Worm (Caenorhabditis elegans): ENCODE results near the gene cup-16.

Gene cup-16

DNA sequence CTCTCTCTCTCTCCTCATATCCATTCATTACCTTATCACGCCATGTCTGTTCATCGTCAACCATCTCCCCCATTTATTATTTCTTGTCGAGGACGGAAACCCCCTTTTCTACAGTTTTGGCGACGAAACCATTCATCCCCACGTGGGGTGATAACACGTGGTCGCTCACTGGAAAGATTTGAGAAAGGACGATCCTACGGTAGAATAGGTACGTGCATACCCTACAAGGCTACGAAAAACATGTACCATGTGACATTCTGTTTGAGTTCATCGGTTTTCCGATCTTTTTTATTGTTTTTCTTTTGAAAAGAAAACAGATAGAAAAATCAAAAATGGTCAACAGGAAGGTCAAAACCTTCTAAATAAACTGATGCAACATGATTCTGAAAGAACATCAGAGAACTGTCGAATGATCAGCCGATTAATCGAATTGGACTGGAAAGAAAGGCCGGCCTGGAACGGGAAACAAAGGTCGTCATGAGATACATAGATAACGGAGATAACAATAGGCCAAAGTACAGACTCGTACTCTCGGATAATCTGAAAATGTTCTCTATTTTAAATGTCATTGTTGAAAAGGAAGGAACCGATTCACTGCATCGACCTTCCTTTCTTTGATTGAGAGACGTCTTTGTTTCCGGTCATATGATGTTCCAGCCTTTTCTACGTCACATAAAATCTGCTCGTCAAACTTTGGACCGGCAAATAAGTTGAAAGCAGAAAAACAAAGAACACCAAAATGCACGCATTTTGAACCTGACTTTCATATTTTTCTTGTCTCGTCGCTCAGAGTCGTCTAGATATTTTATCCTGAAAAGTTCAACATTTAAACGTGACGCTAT lies 35.3 kb downstream of the cup-16 start (continued):
- TF ChIP-seq hlh-12 (tag; optimal IDR thresholded peaks at IDR 0.05) (no peak), attf-5 (GFP tag; optimal IDR thresholded peaks at IDR 0.05) (no peak), F49E8.2 (tag; optimal IDR thresholded peaks at IDR 0.05; ENCODE audit: insufficient read depth) (no peak), let-607 (tag; optimal IDR thresholded peaks at IDR 0.05) (peak in 1 of 2 experiments; percentile 22), ZK185.1 (tag; optimal IDR thresholded peaks at IDR 0.05; ENCODE audit: poor library complexity, severe bottlenecking) (no peak), ztf-26 (tag; optimal IDR thresholded peaks at IDR 0.05) (peak; percentile 80), atf-7 (tag; optimal IDR thresholded peaks at IDR 0.05) (no peak), aptf-3 (GFP tag; IDR thresholded peaks at IDR 0.05) (no peak), cebp-1 (GFP tag; IDR thresholded peaks at IDR 0.05) (0 out of 2 replicates have a peak, but pooled peaks have one; percentile 14), cebp-1 (tag; optimal IDR thresholded peaks at IDR 0.05) (peak; percentile 41), C06A6.2 (GFP tag; conservative IDR thresholded peaks at IDR 0.05) (peak; percentile 70), repo-1 (tag; optimal IDR thresholded peaks at IDR 0.05) (no peak), madf-3 (GFP tag; IDR thresholded peaks at IDR 0.05) (0 out of 2 replicates have a peak, but pooled peaks have one; percentile 21), F57A8.1 (GFP tag; optimal IDR thresholded peaks at IDR 0.05) (no peak), unc-130 (GFP tag; optimal IDR thresholded peaks at IDR 0.05) (no peak), mel-28 (tag; optimal IDR thresholded peaks at IDR 0.05; ENCODE audit: borderline replicate concordance) (no peak), die-1 (tag; optimal IDR thresholded peaks at IDR 0.05) (peak; percentile 39), lin-26 (GFP tag; IDR thresholded peaks at IDR 0.05) (peak; percentile 75), madf-6 (GFP tag; IDR thresholded peaks at IDR 0.05) (no peak)

- peak; percentile 2 for TF ChIP-seq snpc-3.4 (tag; optimal IDR thresholded peaks at IDR 0.05)
- no peak for TF ChIP-seq F33H1.4 (GFP tag; IDR thresholded peaks at IDR 0.05)
- peak; percentile 41 for TF ChIP-seq ztf-18 (tag; optimal IDR thresholded peaks at IDR 0.05)
These were observed 36.0 kb downstream of the cup-16 start for ce11 chrII:8742972-8743371.

DNA sequence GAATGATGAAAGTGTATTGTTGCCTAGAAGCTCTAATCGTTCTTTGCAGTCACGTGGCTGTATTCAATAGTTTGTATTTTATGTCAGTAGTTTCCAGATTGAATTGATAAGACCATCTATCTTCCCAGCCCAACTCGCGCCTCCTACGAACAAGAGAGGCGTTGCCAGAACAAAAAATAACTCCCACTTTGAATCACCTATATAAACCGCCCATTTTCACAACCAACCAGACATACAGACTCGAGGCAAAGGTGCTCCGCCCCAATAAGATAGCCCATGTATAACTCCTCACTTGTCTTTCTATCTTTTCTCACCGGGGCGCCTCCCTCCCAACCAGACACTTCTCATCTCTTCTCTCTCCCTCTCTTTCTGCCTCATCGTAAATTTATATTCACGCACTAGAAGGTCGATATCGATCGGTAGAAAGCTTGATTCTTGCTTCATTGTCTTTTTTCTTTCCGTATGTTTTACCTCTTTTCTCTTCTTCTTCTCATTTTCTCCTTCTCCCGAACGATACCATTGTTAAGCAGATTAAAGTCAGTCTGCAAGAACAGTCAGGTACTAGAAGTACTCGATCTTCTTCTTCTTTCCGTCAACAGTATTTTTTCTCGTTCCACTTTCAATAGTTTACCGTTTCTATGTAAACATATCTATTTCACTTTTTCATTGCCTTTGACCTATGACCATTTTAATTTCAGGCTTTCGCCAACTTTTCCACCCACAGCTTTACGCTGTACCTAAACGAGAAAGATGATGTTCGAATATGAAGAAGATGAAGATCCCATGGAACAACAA lies 36.6 kb downstream of the cup-16 start, which contains the start of gene mak-1:
TSS of gene mak-1 (plus strand) at position 693 of the 795 bp plus-strand sequence.
- TF ChIP-seq ztf-26 (tag; optimal IDR thresholded peaks at IDR 0.05) (peak; percentile 22), nhr-80 (tag; optimal IDR thresholded peaks at IDR 0.05) (peak; percentile 31), gei-17 (GFP tag; optimal IDR thresholded peaks at IDR 0.05) (no peak), aptf-3 (GFP tag; IDR thresholded peaks at IDR 0.05) (no peak), Y53G8AR.9 (GFP tag; conservative IDR thresholded peaks at IDR 0.05) (no peak), T26A5.8 (tag; optimal IDR thresholded peaks at IDR 0.05) (no peak), F23B12.7 (tag; optimal IDR thresholded peaks at IDR 0.05; ENCODE audit: insufficient read depth) (no peak), F57C9.4 (tag; optimal IDR thresholded peaks at IDR 0.05) (no peak), ceh-27 (GFP tag; optimal IDR thresholded peaks at IDR 0.05) (no peak), mxl-1 (tag; optimal IDR thresholded peaks at IDR 0.05) (no peak), ztf-18 (tag; optimal IDR thresholded peaks at IDR 0.05) (no peak), lsl-1 (GFP tag; optimal IDR thresholded peaks at IDR 0.05) (no peak), dox-1 (GFP tag; IDR thresholded peaks at IDR 0.05) (no peak), akir-1 (GFP tag; optimal IDR thresholded peaks at IDR 0.05) (no peak), B0261.1 (tag; optimal IDR thresholded peaks at IDR 0.05) (no peak), tbp1 (GFP tag; optimal IDR thresholded peaks at IDR 0.05) (peak; percentile 10), sea-2 (GFP tag; IDR thresholded peaks at IDR 0.05) (no peak), him-1 (tag; optimal IDR thresholded peaks at IDR 0.05) (no peak), Y53F4B.3 (GFP tag; IDR thresholded peaks at IDR 0.05) (no peak), unc-130 (GFP tag; optimal IDR thresholded peaks at IDR 0.05) (no peak), Y95B8A.8 (GFP tag; IDR thresholded peaks at IDR 0.05) (no peak; the same call in 1 of the 2 replicates), hsf-1 (GFP tag; IDR thresholded peaks at IDR 0.05) (no peak), pbrm-1 (GFP tag; IDR thresholded peaks at IDR 0.05) (no peak; the same call in 1 of the 2 replicates), nhr-27 (tag; optimal IDR thresholded peaks at IDR 0.05) (no peak), F22D6.2 (tag; optimal IDR thresholded peaks at IDR 0.05) (no peak)

Data from whole organism, young adult.